Fruit fly (Drosophila melanogaster): ENCODE results near the gene IM33.

dm6 chr2L:3701526-3701925, 5.1 kb upstream of the IM33 start, which contains the start of gene CG43145:
- TF ChIP-seq Ets98B (GFP tag; IDR thresholded peaks at IDR 0.05) (no peak), CG13204 (GFP tag; optimal IDR thresholded peaks at IDR 0.05) (no peak), CG12605 (GFP tag; IDR thresholded peaks at IDR 0.05) (no peak), CG32121 (GFP tag; IDR thresholded peaks at IDR 0.05) (no peak), CG15710 (tag; optimal IDR thresholded peaks at IDR 0.05) (no peak), EcR (GFP tag; optimal IDR thresholded peaks at IDR 0.05) (no peak), CG14655 (GFP tag; optimal IDR thresholded peaks at IDR 0.05) (no peak), Pif1B (GFP tag; optimal IDR thresholded peaks at IDR 0.05) (no peak), CG8159 (tag; optimal IDR thresholded peaks at IDR 0.05) (no peak)

Measured in whole organism, pupa.